Worm (Caenorhabditis elegans) whole organism, mixed stage, embryonic: ENCODE measurements around the gene ZC84.1.

ENCODE experiments used
- M03D4.4 ChIP-seq: sonication (generic microtip); optimal IDR thresholded peaks from 2 replicates; lab custom pipeline; 2017; ENCODE audit warnings: mild to moderate bottlenecking, missing genetic modification characterization, missing compliant biosample characterization
- bed-3 ChIP-seq: fragments of 200-800 bp; sonication (Bioruptor generic); optimal IDR thresholded peaks from 3 replicates; lab custom pipeline; 2018; ENCODE audit warnings: mild to moderate bottlenecking, missing genetic modification characterization, moderate library complexity, missing compliant biosample characterization
- blmp-1 ChIP-seq: fragments of 150-350 bp; optimal IDR thresholded peaks from 2 replicates; lab custom pipeline; 2014; ENCODE audit warnings: missing biosample characterization, missing genetic modification characterization
- ceh-83 ChIP-seq: fragments of 200-800 bp; sonication (Bioruptor generic); optimal IDR thresholded peaks from 2 replicates; lab custom pipeline; 2018; ENCODE audit warnings: mild to moderate bottlenecking, missing genetic modification characterization, missing compliant biosample characterization
- ces-1 ChIP-seq: fragments of 150-350 bp; optimal IDR thresholded peaks from 2 replicates; lab custom pipeline; 2014; ENCODE audit warnings: missing biosample characterization, missing genetic modification reagents, missing genetic modification characterization
- cnd-1 ChIP-seq: fragments of 200-800 bp; sonication (Bioruptor generic); optimal IDR thresholded peaks from 2 replicates; lab custom pipeline; 2018; ENCODE audit warnings: mild to moderate bottlenecking, missing genetic modification characterization, missing compliant biosample characterization
- elt-1 ChIP-seq: sonication (generic microtip); optimal IDR thresholded peaks from 2 replicates; lab custom pipeline; 2017; ENCODE audit warnings: missing genetic modification characterization, mild to moderate bottlenecking, missing compliant biosample characterization, antibody characterized with exemption, moderate library complexity, borderline replicate concordance; ENCODE audit not compliant: insufficient read depth
- flh-1 ChIP-seq: fragments of 200-800 bp; sonication (Bioruptor generic); optimal IDR thresholded peaks from 2 replicates; lab custom pipeline; 2018; ENCODE audit warnings: mild to moderate bottlenecking, missing genetic modification characterization, moderate library complexity, missing compliant biosample characterization
- ham-2 ChIP-seq: fragments of 200-800 bp; sonication (Bioruptor generic); optimal IDR thresholded peaks from 2 replicates; lab custom pipeline; 2018; ENCODE audit warnings: mild to moderate bottlenecking, missing genetic modification characterization, missing compliant biosample characterization
- hlh-1 ChIP-seq: fragments of 150-350 bp; optimal IDR thresholded peaks from 2 replicates; lab custom pipeline; 2014; ENCODE audit warnings: missing biosample characterization, missing genetic modification reagents, missing genetic modification characterization
- lin-13 ChIP-seq: fragments of 150-350 bp; optimal IDR thresholded peaks from 2 replicates; lab custom pipeline; 2014; ENCODE audit warnings: missing biosample characterization, missing genetic modification characterization
- lin-32 ChIP-seq: fragments of 200-800 bp; sonication (Bioruptor generic); optimal IDR thresholded peaks from 2 replicates; lab custom pipeline; 2018; ENCODE audit warnings: mild to moderate bottlenecking, missing genetic modification characterization, missing compliant biosample characterization
- lsy-2 ChIP-seq: fragments of 150-350 bp; optimal IDR thresholded peaks from 2 replicates; lab custom pipeline; 2014; ENCODE audit warnings: missing biosample characterization, missing genetic modification characterization
- mab-5 ChIP-seq: fragments of 150-350 bp; optimal IDR thresholded peaks from 2 replicates; lab custom pipeline; 2014; ENCODE audit warnings: missing biosample characterization, missing genetic modification characterization
- mep-1 ChIP-seq: fragments of 150-350 bp; optimal IDR thresholded peaks from 2 replicates; lab custom pipeline; 2017; ENCODE audit warnings: missing biosample characterization, missing genetic modification reagents, missing genetic modification characterization, inconsistent platforms
- mls-2 ChIP-seq: sonication (generic microtip); optimal IDR thresholded peaks from 2 replicates; lab custom pipeline; 2016; ENCODE audit warnings: mild to moderate bottlenecking, missing genetic modification characterization, moderate library complexity, missing compliant biosample characterization
- nhr-12 ChIP-seq: fragments of 150-350 bp; optimal IDR thresholded peaks from 2 replicates; lab custom pipeline; 2014; ENCODE audit warnings: missing biosample characterization, missing genetic modification characterization
- nhr-2 ChIP-seq: fragments of 150-350 bp; optimal IDR thresholded peaks from 2 replicates; lab custom pipeline; 2014; ENCODE audit warnings: missing biosample characterization, missing genetic modification characterization
- nhr-237 ChIP-seq: fragments of 150-350 bp; optimal IDR thresholded peaks from 2 replicates; lab custom pipeline; 2014; ENCODE audit warnings: missing biosample characterization, missing genetic modification characterization
- nhr-28 ChIP-seq: fragments of 150-350 bp; optimal IDR thresholded peaks from 2 replicates; lab custom pipeline; 2014; ENCODE audit warnings: missing biosample characterization, missing genetic modification characterization
- nhr-76 ChIP-seq: sonication (generic microtip); optimal IDR thresholded peaks from 2 replicates; lab custom pipeline; 2017; ENCODE audit warnings: missing biosample characterization, missing genetic modification characterization
- pha-4 ChIP-seq: fragments of 150-350 bp; optimal IDR thresholded peaks from 2 replicates; lab custom pipeline; 2018; ENCODE audit warnings: missing biosample characterization, missing genetic modification reagents, missing genetic modification characterization
- sptf-1 ChIP-seq: sonication (generic microtip); optimal IDR thresholded peaks from 2 replicates; lab custom pipeline; 2017; ENCODE audit warnings: mild to moderate bottlenecking, missing genetic modification characterization, moderate library complexity, missing compliant biosample characterization
- tbx-8 ChIP-seq: fragments of 200-800 bp; sonication (Bioruptor generic); optimal IDR thresholded peaks from 2 replicates; lab custom pipeline; 2018; ENCODE audit warnings: mild to moderate bottlenecking, missing genetic modification characterization, moderate library complexity, missing compliant biosample characterization
- unc-120 ChIP-seq: sonication (generic microtip); optimal IDR thresholded peaks from 2 replicates; lab custom pipeline; 2017; ENCODE audit warnings: missing genetic modification characterization, missing compliant biosample characterization; ENCODE audit not compliant: poor library complexity, severe bottlenecking
- unc-39 ChIP-seq: fragments of 150-350 bp; optimal IDR thresholded peaks from 2 replicates; lab custom pipeline; 2014; ENCODE audit warnings: missing biosample characterization, missing genetic modification characterization
- unc-62 ChIP-seq: fragments of 150-350 bp; optimal IDR thresholded peaks from 2 replicates; lab custom pipeline; 2014; ENCODE audit warnings: missing biosample characterization, missing genetic modification reagents, missing genetic modification characterization
- zip-8 ChIP-seq: fragments of 150-350 bp; optimal IDR thresholded peaks from 2 replicates; lab custom pipeline; 2014; ENCODE audit warnings: missing biosample characterization, missing genetic modification characterization
- ztf-11 ChIP-seq: fragments of 150-350 bp; optimal IDR thresholded peaks from 2 replicates; lab custom pipeline; 2014; ENCODE audit warnings: missing biosample characterization, missing genetic modification characterization

Gene ZC84.1

DNA sequence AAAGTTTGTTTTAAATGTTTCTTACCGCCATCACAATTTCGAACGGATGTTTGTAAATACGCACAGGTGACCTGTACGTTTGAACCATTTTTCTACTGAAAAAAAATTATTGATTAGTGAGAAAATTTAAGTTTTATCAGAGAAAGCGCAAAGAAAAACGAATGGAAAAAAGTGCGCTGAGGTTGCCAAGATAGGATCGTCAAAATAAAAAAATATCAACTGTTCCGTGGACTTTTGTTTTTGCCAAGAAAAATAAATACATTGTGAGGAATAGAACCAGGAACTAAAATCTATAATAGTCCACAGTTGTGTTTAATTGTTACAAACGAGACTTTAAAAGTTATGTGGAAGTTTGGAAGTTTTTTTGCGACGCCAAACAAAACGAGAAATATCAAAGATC lies 30.1 kb upstream of the ZC84.1 start, which contains the start of gene T23G5.2:
Gene T23G5.2, minus strand, starts transcription at position 101 of the 400 bp plus-strand sequence.
- no peak for TF ChIP-seq lin-32 (GFP tag; lab: Kevin White, UChicago)
- no peak for TF ChIP-seq ham-2 (GFP tag; lab: Kevin White, UChicago)
- no peak for TF ChIP-seq blmp-1
- TF ChIP-seq sptf-1 (tag; lab: Kevin White, UChicago), result no peak
- no peak for TF ChIP-seq zip-8 (tag; lab: Kevin White, UChicago)
- no peak for TF ChIP-seq flh-1 (GFP tag; lab: Kevin White, UChicago)
- no peak for TF ChIP-seq mls-2
- TF ChIP-seq nhr-76 (tag; lab: Kevin White, UChicago), result no peak
- TF ChIP-seq tbx-8 (GFP tag; lab: Kevin White, UChicago), result no peak
- TF ChIP-seq nhr-12 (tag; lab: Kevin White, UChicago), result no peak
- no peak for TF ChIP-seq unc-62 (GFP tag; lab: Kevin White, UChicago)
- TF ChIP-seq hlh-1, result no peak
- TF ChIP-seq unc-120, result no peak
- no peak for TF ChIP-seq ceh-83 (GFP tag; lab: Kevin White, UChicago)
- TF ChIP-seq mep-1 (tag; lab: Kevin White, UChicago), result no peak
- no peak for TF ChIP-seq pha-4 (tag; lab: Kevin White, UChicago)
- TF ChIP-seq ces-1 (GFP tag; lab: Kevin White, UChicago), result no peak
- TF ChIP-seq, all 35 proteins: peak for 0

DNA sequence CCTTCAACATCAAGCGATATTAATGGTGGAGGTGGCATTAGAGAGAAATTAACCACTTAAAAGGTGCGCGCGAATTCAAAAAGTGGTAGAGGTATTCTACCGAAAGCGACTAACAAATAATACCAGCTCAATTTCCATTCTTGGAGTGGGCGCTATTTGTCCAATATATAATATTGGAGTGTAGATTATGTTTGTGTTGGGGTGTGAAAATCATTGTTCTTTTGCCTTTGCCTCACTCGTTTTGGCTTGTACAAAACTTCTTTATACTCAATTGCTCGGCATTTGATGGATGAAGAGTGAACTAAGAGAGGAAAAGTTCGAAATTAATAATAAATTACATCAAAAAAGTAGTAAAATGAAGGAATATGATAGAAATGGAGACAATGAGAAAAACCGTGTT lies 25.1 kb upstream of the ZC84.1 start, which contains the start of gene T23G5.3:
Gene T23G5.3, minus strand, starts transcription at position 101 of the 400 bp plus-strand sequence.
- no peak for TF ChIP-seq nhr-2 (tag; lab: Kevin White, UChicago)
- no peak for TF ChIP-seq mep-1 (tag; lab: Kevin White, UChicago)
- no peak for TF ChIP-seq unc-120
- TF ChIP-seq nhr-237, result no peak
- TF ChIP-seq elt-1 (tag; lab: Kevin White, UChicago), result no peak
- no peak for TF ChIP-seq nhr-76 (tag; lab: Kevin White, UChicago)
- TF ChIP-seq zip-8 (tag; lab: Kevin White, UChicago), result no peak
- no peak for TF ChIP-seq ces-1 (GFP tag; lab: Kevin White, UChicago)
- TF ChIP-seq mls-2, result no peak
- TF ChIP-seq nhr-12 (tag; lab: Kevin White, UChicago), result no peak
- TF ChIP-seq lin-32 (GFP tag; lab: Kevin White, UChicago), result no peak
- TF ChIP-seq nhr-28 (tag; lab: Kevin White, UChicago), result no peak

DNA sequence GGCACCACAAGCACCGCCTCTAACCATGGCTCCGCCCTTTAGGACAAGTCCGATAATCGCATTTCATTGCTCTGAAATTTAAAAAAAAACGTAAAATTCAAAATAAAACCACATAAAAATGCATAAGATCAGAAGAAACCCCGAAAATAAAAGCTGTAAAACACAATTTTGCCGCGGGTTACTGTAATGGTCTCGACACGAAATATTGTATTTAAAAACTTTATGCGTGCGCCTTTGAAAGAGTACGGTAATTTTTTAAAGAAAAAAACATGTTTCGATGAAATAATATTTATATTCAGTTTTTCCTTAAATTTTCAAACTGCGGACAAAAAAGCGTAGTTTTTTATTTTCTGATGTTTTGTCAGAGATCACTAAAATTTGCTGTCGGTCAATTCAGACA lies 22.6 kb upstream of the ZC84.1 start, which contains the start of gene rnr-1:
Gene rnr-1, minus strand, starts transcription at position 77 of the 400 bp plus-strand sequence.
- TF ChIP-seq unc-39 (tag; lab: Kevin White, UChicago), result no peak
- no peak for TF ChIP-seq M03D4.4 (tag; lab: Kevin White, UChicago)
- TF ChIP-seq pha-4 (tag; lab: Kevin White, UChicago), result no peak
- no peak for TF ChIP-seq cnd-1 (tag; lab: Kevin White, UChicago)
- TF ChIP-seq mep-1 (tag; lab: Kevin White, UChicago), result no peak
- no peak for TF ChIP-seq lin-13
- TF ChIP-seq elt-1 (tag; lab: Kevin White, UChicago), result no peak
- TF ChIP-seq blmp-1, result no peak
- TF ChIP-seq unc-120, result no peak
- no peak for TF ChIP-seq mab-5 (tag; lab: Kevin White, UChicago)
- no peak for TF ChIP-seq sptf-1 (tag; lab: Kevin White, UChicago)
- TF ChIP-seq nhr-28 (tag; lab: Kevin White, UChicago), result no peak
- no peak for TF ChIP-seq ztf-11 (tag; lab: Kevin White, UChicago)
- no peak for TF ChIP-seq nhr-2 (tag; lab: Kevin White, UChicago)
- no peak for TF ChIP-seq bed-3 (GFP tag; lab: Kevin White, UChicago)
- no peak for TF ChIP-seq nhr-76 (tag; lab: Kevin White, UChicago)

DNA sequence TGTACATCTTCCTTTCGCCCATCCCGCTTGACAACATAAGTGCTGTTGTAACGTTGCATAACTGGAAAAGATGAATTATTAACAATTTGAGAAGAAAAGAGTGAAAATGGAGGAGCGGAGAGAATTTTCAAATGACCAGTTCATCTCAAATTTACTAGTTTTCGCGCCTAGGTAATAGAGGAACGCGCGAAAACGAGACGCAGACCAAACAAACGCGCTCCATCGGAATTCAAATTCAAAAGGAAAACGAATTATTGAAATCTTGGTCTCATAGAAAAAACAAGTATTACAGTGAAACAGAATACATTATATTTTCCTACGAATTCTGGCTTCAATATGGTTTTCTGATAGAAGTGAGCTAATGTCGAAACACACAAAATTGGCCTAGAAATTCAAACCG lies 22.1 kb upstream of the ZC84.1 start:
- TF ChIP-seq mls-2 (no peak), blmp-1 (no peak), cnd-1 (tag; lab: Kevin White, UChicago) (no peak), ztf-11 (tag; lab: Kevin White, UChicago) (no peak), lsy-2 (tag; lab: Kevin White, UChicago) (no peak), mep-1 (tag; lab: Kevin White, UChicago) (peak; percentile 24), nhr-2 (tag; lab: Kevin White, UChicago) (no peak), lin-32 (GFP tag; lab: Kevin White, UChicago) (no peak), lin-13 (peak; percentile 10), M03D4.4 (tag; lab: Kevin White, UChicago) (no peak), flh-1 (GFP tag; lab: Kevin White, UChicago) (no peak), pha-4 (tag; lab: Kevin White, UChicago) (no peak), unc-120 (no peak), tbx-8 (GFP tag; lab: Kevin White, UChicago) (no peak)
